Worm (Caenorhabditis elegans): ENCODE measurements around the gene C38C3.6.

ce11 chrV:1465932-1466331 is 25.5 kb downstream of the C38C3.6 start:
- no peak for TF ChIP-seq tbx-2 (tag; optimal IDR thresholded peaks at IDR 0.05)
- TF ChIP-seq elt-4 (tag; optimal IDR thresholded peaks at IDR 0.05) = peak; percentile 48
- TF ChIP-seq dve-1 (tag; optimal IDR thresholded peaks at IDR 0.05) = no peak
- TF ChIP-seq unc-3 (GFP tag; conservative IDR thresholded peaks at IDR 0.05) = no peak
- no peak for TF ChIP-seq unc-3 (tag; optimal IDR thresholded peaks at IDR 0.05)
- no peak for TF ChIP-seq lin-11 (tag; optimal IDR thresholded peaks at IDR 0.05)
- TF ChIP-seq unc-86 (tag; optimal IDR thresholded peaks at IDR 0.05) = no peak
- no peak for TF ChIP-seq ahr-1 (tag; optimal IDR thresholded peaks at IDR 0.05)
- TF ChIP-seq nfya-1 (tag; optimal IDR thresholded peaks at IDR 0.05) = no peak
- no peak for TF ChIP-seq fkh-10 (GFP tag; optimal IDR thresholded peaks at IDR 0.05)
- TF ChIP-seq fkh-6 (tag; optimal IDR thresholded peaks at IDR 0.05) = no peak
- TF ChIP-seq hlh-8 (tag; optimal IDR thresholded peaks at IDR 0.05) = no peak
- no peak for TF ChIP-seq zip-5 (tag; optimal IDR thresholded peaks at IDR 0.05)
